Worm (Caenorhabditis elegans) whole organism, L4 larva: ENCODE results near the gene Y4C6B.2.

Experiments used
- R02D3.7 ChIP-seq: fragments of 150-350 bp; sonication (generic microtip); optimal IDR thresholded peaks from 3 replicates; lab custom pipeline; 2014; ENCODE audit warnings: missing biosample characterization, missing genetic modification characterization
- Y105C5A.15 ChIP-seq: fragments of 200-800 bp; sonication (Bioruptor generic); IDR thresholded peaks from 2 replicates; pipeline ENCODE4 v1.3.6; 2022; ENCODE audit warnings: missing genetic modification characterization, missing compliant biosample characterization
- ZK546.5 ChIP-seq, 2 experiments: sonication (generic microtip); optimal IDR thresholded peaks; 2 replicates each; lab custom pipeline; 2017; ENCODE audit warnings: missing biosample characterization in 2 of 2, missing genetic modification characterization in 2 of 2
- aly-2 ChIP-seq: sonication (generic microtip); optimal IDR thresholded peaks from 2 replicates; lab custom pipeline; 2018; ENCODE audit warnings: missing biosample characterization, missing genetic modification characterization
- jun-1 ChIP-seq: fragments of 150-350 bp; optimal IDR thresholded peaks from 2 replicates; lab custom pipeline; 2014; ENCODE audit warnings: missing biosample characterization, missing genetic modification reagents, missing genetic modification characterization
- lin-39 ChIP-seq: fragments of 150-350 bp; optimal IDR thresholded peaks from 2 replicates; lab custom pipeline; 2014; ENCODE audit warnings: missing biosample characterization, missing genetic modification reagents, missing genetic modification characterization
- pqm-1 ChIP-seq: sonication (generic microtip); optimal IDR thresholded peaks from 2 replicates; lab custom pipeline; 2017; ENCODE audit warnings: missing biosample characterization, missing genetic modification characterization
- rbr-2 ChIP-seq: sonication (generic microtip); optimal IDR thresholded peaks from 2 replicates; lab custom pipeline; 2016; ENCODE audit warnings: missing genotype, missing genetic modification characterization, missing compliant biosample characterization
- skn-1 ChIP-seq: fragments of 150-350 bp; optimal IDR thresholded peaks from 2 replicates; lab custom pipeline; 2014; ENCODE audit warnings: missing biosample characterization, missing genetic modification characterization
- snpc-1.2 ChIP-seq: fragments of 200-800 bp; sonication (Bioruptor generic); IDR thresholded peaks from 2 replicates; pipeline ENCODE4 v1.3.6; 2022; ENCODE audit warnings: missing genetic modification reagents, missing genetic modification characterization, missing compliant biosample characterization
- ztf-7 ChIP-seq: fragments of 150-350 bp; optimal IDR thresholded peaks from 2 replicates; lab custom pipeline; 2014; ENCODE audit warnings: missing biosample characterization, missing genetic modification characterization

DNA sequence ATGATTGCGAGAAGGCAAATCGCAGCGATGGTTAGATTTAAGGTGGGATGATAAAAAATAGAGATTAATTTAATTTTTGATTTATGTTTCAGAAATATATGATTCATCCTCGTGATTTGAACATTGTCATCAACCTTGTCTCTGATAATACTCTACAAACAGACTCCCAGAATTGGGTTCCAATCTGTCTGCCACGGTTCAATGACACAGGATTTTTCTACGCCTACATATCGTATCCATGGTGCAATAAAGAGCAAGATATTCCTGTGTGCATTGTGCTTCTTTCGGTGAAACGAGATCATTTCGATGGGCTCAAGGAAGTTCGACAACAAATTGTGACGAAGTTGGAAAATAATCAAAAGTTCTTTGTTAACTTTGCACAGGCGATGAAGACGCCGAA, 28.5 kb downstream of the Y4C6B.2 start:
- no peak for TF ChIP-seq ZK546.5 (tag; optimal IDR thresholded peaks at IDR 0.05; lab: Kevin White, UChicago)
- no peak for TF ChIP-seq ztf-7
- no peak for TF ChIP-seq rbr-2 (tag; lab: Kevin White, UChicago)
- TF ChIP-seq R02D3.7 (tag; lab: Kevin White, UChicago) = no peak
- no peak for TF ChIP-seq Y105C5A.15 (GFP tag; lab: Robert Waterston, UW)
- TF ChIP-seq pqm-1 (tag; lab: Kevin White, UChicago) = no peak
- TF ChIP-seq snpc-1.2 (GFP tag; lab: Robert Waterston, UW) = no peak
- no peak for TF ChIP-seq lin-39 (tag; lab: Kevin White, UChicago)
- no peak for TF ChIP-seq aly-2 (tag; lab: Kevin White, UChicago)
- TF ChIP-seq skn-1 (tag; lab: Kevin White, UChicago) = no peak
- TF ChIP-seq jun-1 (tag; lab: Kevin White, UChicago) = no peak
